Fruit fly (Drosophila melanogaster) whole organism, embryonic: Measurements from ENCODE around the gene CG17109.

ENCODE experiments used
- CG10366 ChIP-seq: fragments of 200-800 bp; sonication (Bioruptor generic); IDR thresholded peaks from 2 replicates; pipeline ENCODE4 v1.3.6; 2022; ENCODE audit warnings: missing biosample characterization, missing genetic modification characterization
- CG10979 ChIP-seq: fragments of 200-800 bp; sonication (Bioruptor generic); optimal IDR thresholded peaks from 2 replicates; lab custom pipeline; 2018; ENCODE audit warnings: missing biosample characterization, mild to moderate bottlenecking, missing genetic modification characterization, moderate library complexity
- CG11504 ChIP-seq: fragments of 200-800 bp; sonication (Bioruptor generic); optimal IDR thresholded peaks from 3 replicates; lab custom pipeline; 2019; ENCODE audit warnings: missing biosample characterization, mild to moderate bottlenecking, missing genetic modification characterization, moderate library complexity
- CG12659 ChIP-seq: fragments of 200-800 bp; sonication (Bioruptor generic); optimal IDR thresholded peaks from 3 replicates; lab custom pipeline; 2017; ENCODE audit warnings: mild to moderate bottlenecking, missing biosample characterization, missing genetic modification reagents, missing genetic modification characterization
- CG12769 ChIP-seq: fragments of 200-800 bp; sonication (Bioruptor generic); optimal IDR thresholded peaks from 2 replicates; lab custom pipeline; 2019; ENCODE audit warnings: missing biosample characterization, mild to moderate bottlenecking, missing genetic modification characterization, moderate library complexity
- CG14441 ChIP-seq: fragments of 200-800 bp; sonication (Bioruptor generic); IDR thresholded peaks from 2 replicates; pipeline ENCODE4 v1.3.6; 2022; ENCODE audit warnings: missing biosample characterization, missing genetic modification characterization
- CG18262 ChIP-seq: fragments of 200-800 bp; optimal IDR thresholded peaks from 3 replicates; lab custom pipeline; 2019; ENCODE audit warnings: missing biosample characterization, mild to moderate bottlenecking, missing genetic modification characterization, moderate library complexity
- CG18599 ChIP-seq: fragments of 200-800 bp; sonication (Bioruptor generic); optimal IDR thresholded peaks from 3 replicates; lab custom pipeline; 2017; ENCODE audit warnings: missing biosample characterization, missing genetic modification characterization, mild to moderate bottlenecking, moderate library complexity, missing genetic modification reagents
- CG2120 ChIP-seq: fragments of 200-800 bp; sonication (Bioruptor generic); optimal IDR thresholded peaks from 3 replicates; lab custom pipeline; 2016; ENCODE audit warnings: missing biosample characterization, missing genetic modification characterization
- CG30403 ChIP-seq: fragments of 200-800 bp; sonication (Bioruptor generic); optimal IDR thresholded peaks from 3 replicates; lab custom pipeline; 2016; ENCODE audit warnings: missing biosample characterization, missing genetic modification characterization
- CG31441 ChIP-seq: fragments of 200-800 bp; sonication (Bioruptor generic); IDR thresholded peaks from 2 replicates; pipeline ENCODE4 v1.3.6; 2022; ENCODE audit warnings: missing biosample characterization, missing genetic modification characterization
- CG32772 ChIP-seq: fragments of 200-800 bp; sonication (Bioruptor generic); IDR thresholded peaks from 2 replicates; pipeline ENCODE4 v1.3.6; 2022; ENCODE audit warnings: missing biosample characterization, missing genetic modification characterization
- CG34422 ChIP-seq: fragments of 200-800 bp; sonication (Bioruptor generic); IDR thresholded peaks from 3 replicates; pipeline ENCODE4 v1.3.6; 2022; ENCODE audit warnings: missing biosample characterization, missing genetic modification characterization
- CG3847 ChIP-seq: fragments of 200-800 bp; sonication (Bioruptor generic); IDR thresholded peaks from 2 replicates; pipeline ENCODE4 v1.3.6; 2022; ENCODE audit warnings: missing biosample characterization, missing genetic modification characterization
- CG6272 ChIP-seq: fragments of 200-800 bp; sonication (Bioruptor generic); IDR thresholded peaks from 2 replicates; pipeline ENCODE4 v1.3.6; 2022; ENCODE audit warnings: missing biosample characterization, missing genetic modification characterization
- CG6813 ChIP-seq: fragments of 200-800 bp; sonication (Bioruptor generic); optimal IDR thresholded peaks from 2 replicates; lab custom pipeline; 2017; ENCODE audit warnings: missing biosample characterization, missing genetic modification characterization, mild to moderate bottlenecking, moderate library complexity, missing genetic modification reagents
- CG8290 ChIP-seq, 3 experiments: fragments of 200-800 bp; sonication (Bioruptor generic); optimal IDR thresholded peaks; 2 replicates each; lab custom pipeline; 2016 to 2019; ENCODE audit warnings: missing biosample characterization in 3 of 3, missing genetic modification characterization in 3 of 3, mild to moderate bottlenecking in 2 of 3, moderate library complexity in 1 of 3
- CG9215 ChIP-seq: fragments of 200-800 bp; sonication (Bioruptor generic); IDR thresholded peaks from 2 replicates; pipeline ENCODE4 v1.3.6; 2022; ENCODE audit warnings: missing biosample characterization, missing genetic modification characterization
- CG9727 ChIP-seq: fragments of 200-800 bp; sonication (Bioruptor generic); optimal IDR thresholded peaks from 3 replicates; lab custom pipeline; 2017; ENCODE audit warnings: missing biosample characterization, mild to moderate bottlenecking, missing genetic modification characterization
- Dbx ChIP-seq: fragments of 200-800 bp; sonication (Bioruptor generic); IDR thresholded peaks from 3 replicates; pipeline ENCODE4 v1.3.6; 2022; ENCODE audit warnings: missing biosample characterization, missing genetic modification characterization
- E2f1 ChIP-seq: fragments of 200-800 bp; sonication (Bioruptor generic); IDR thresholded peaks from 2 replicates; pipeline ENCODE4 v1.3.6; 2022; ENCODE audit warnings: missing biosample characterization, missing genetic modification characterization
- E2f2 ChIP-seq: fragments of 200-800 bp; sonication (Bioruptor generic); IDR thresholded peaks from 2 replicates; pipeline ENCODE4 v1.3.6; 2022; ENCODE audit warnings: missing biosample characterization, missing genetic modification characterization
- Ets65A ChIP-seq: fragments of 200-800 bp; sonication (Bioruptor generic); peaks from one replicate; lab custom pipeline; 2016; ENCODE audit warnings: missing biosample characterization, missing genetic modification characterization
- GATAe ChIP-seq: fragments of 200-800 bp; sonication (Bioruptor generic); conservative IDR thresholded peaks from 2 replicates; pipeline ENCODE4 v1.3.6; 2022; ENCODE audit warnings: missing biosample characterization, missing genetic modification characterization
- Hey ChIP-seq: fragments of 200-800 bp; sonication (Bioruptor generic); optimal IDR thresholded peaks from 3 replicates; lab custom pipeline; 2018; ENCODE audit warnings: missing biosample characterization, mild to moderate bottlenecking, missing genetic modification characterization
- Hmr ChIP-seq: fragments of 200-800 bp; sonication (Bioruptor generic); optimal IDR thresholded peaks from 3 replicates; lab custom pipeline; 2017; ENCODE audit warnings: mild to moderate bottlenecking, missing biosample characterization, missing genetic modification reagents, missing genetic modification characterization
- Med ChIP-seq: fragments of 200-800 bp; sonication (Bioruptor generic); peaks from one replicate; lab custom pipeline; 2016; ENCODE audit warnings: missing biosample characterization, missing genetic modification characterization, mild to moderate bottlenecking, inconsistent platforms, moderate library complexity
- Meics ChIP-seq: fragments of 200-800 bp; sonication (Bioruptor generic); optimal IDR thresholded peaks from 2 replicates; lab custom pipeline; 2017; ENCODE audit warnings: missing biosample characterization, mild to moderate bottlenecking, missing genetic modification characterization
- Myb ChIP-seq: fragments of 200-800 bp; sonication (Bioruptor generic); optimal IDR thresholded peaks from 2 replicates; lab custom pipeline; 2016; ENCODE audit warnings: missing biosample characterization, missing genetic modification characterization
- Rfx ChIP-seq: fragments of 200-800 bp; sonication (Bioruptor generic); IDR thresholded peaks from 2 replicates; pipeline ENCODE4 v1.3.6; 2022; ENCODE audit warnings: missing biosample characterization, missing genetic modification characterization
- Tbp ChIP-seq: fragments of >200 bp; optimal IDR thresholded peaks from 2 replicates; lab custom pipeline; 2018; ENCODE audit warnings: missing biosample characterization, missing genetic modification characterization
- al ChIP-seq: fragments of 200-800 bp; sonication (Bioruptor generic); IDR thresholded peaks from 2 replicates; pipeline ENCODE4 v1.3.6; 2022; ENCODE audit warnings: missing biosample characterization, missing genetic modification characterization
- bab2 ChIP-seq: fragments of 200-800 bp; sonication (Bioruptor generic); optimal IDR thresholded peaks from 2 replicates; lab custom pipeline; 2016; ENCODE audit warnings: missing biosample characterization, missing genetic modification characterization
- chinmo ChIP-seq: fragments of 200-800 bp; sonication (Bioruptor generic); IDR thresholded peaks from 4 replicates; pipeline ENCODE4 v1.3.6; 2022; ENCODE audit warnings: missing biosample characterization, missing genetic modification characterization; ENCODE audit not compliant: partially characterized antibody
- crol ChIP-seq: fragments of 200-800 bp; sonication (Bioruptor generic); IDR thresholded peaks from 2 replicates; pipeline ENCODE4 v1.3.6; 2022; ENCODE audit warnings: missing biosample characterization, missing genetic modification characterization
- cwo ChIP-seq: fragments of 200-800 bp; sonication (Bioruptor generic); optimal IDR thresholded peaks from 3 replicates; lab custom pipeline; 2017; ENCODE audit warnings: missing biosample characterization, missing genetic modification characterization, mild to moderate bottlenecking, moderate library complexity, missing genetic modification reagents
- dpn ChIP-seq, 2 experiments: fragments of 200-800 bp; sonication (Bioruptor generic); optimal IDR thresholded peaks; 3 replicates each; lab custom pipeline; 2016; ENCODE audit warnings: missing biosample characterization in 2 of 2, missing genetic modification characterization in 2 of 2
- en ChIP-seq: fragments of 200-800 bp; sonication (Bioruptor generic); optimal IDR thresholded peaks from 2 replicates; lab custom pipeline; 2016; ENCODE audit warnings: missing biosample characterization, missing genetic modification characterization
- gem ChIP-seq: fragments of 200-800 bp; sonication (Bioruptor generic); optimal IDR thresholded peaks from 2 replicates; lab custom pipeline; 2019; ENCODE audit warnings: missing biosample characterization, mild to moderate bottlenecking, missing genetic modification characterization, moderate library complexity
- grn ChIP-seq: fragments of 200-800 bp; sonication (Bioruptor generic); optimal IDR thresholded peaks from 3 replicates; lab custom pipeline; 2017; ENCODE audit warnings: missing biosample characterization, missing genetic modification characterization
- ind ChIP-seq: fragments of 200-800 bp; sonication (Bioruptor generic); optimal IDR thresholded peaks from 3 replicates; lab custom pipeline; 2016; ENCODE audit warnings: missing biosample characterization, missing genetic modification characterization
- lab ChIP-seq: fragments of 200-800 bp; sonication (Bioruptor generic); optimal IDR thresholded peaks from 3 replicates; lab custom pipeline; 2017; ENCODE audit warnings: missing biosample characterization, missing genetic modification characterization, mild to moderate bottlenecking, moderate library complexity, missing genetic modification reagents
- mam ChIP-seq: fragments of 200-800 bp; sonication (Bioruptor generic); optimal IDR thresholded peaks from 3 replicates; lab custom pipeline; 2016; ENCODE audit warnings: missing biosample characterization, missing genetic modification characterization
- prd ChIP-seq, 3 experiments: fragments of >200 bp in 2 of 3; fragments of 200-800 bp in 1 of 3; sonication (Bioruptor generic) in 1 of 3; optimal IDR thresholded peaks in 2 of 3; IDR thresholded peaks in 1 of 3; 2 replicates in 2 of 3; 3 replicates in 1 of 3; pipeline versions ENCODE4 v1.3.6 to Lab custom; 2017 to 2022; ENCODE audit warnings: missing biosample characterization in 1 of 3, missing genetic modification characterization in 1 of 3
- ranshi ChIP-seq: fragments of 200-800 bp; sonication (Bioruptor generic); IDR thresholded peaks from 2 replicates; pipeline ENCODE4 v1.3.6; 2022; ENCODE audit warnings: missing biosample characterization, missing genetic modification characterization
- rib ChIP-seq: fragments of 200-800 bp; sonication (Bioruptor generic); IDR thresholded peaks from 2 replicates; pipeline ENCODE4 v1.3.6; 2022; ENCODE audit warnings: missing biosample characterization, missing genetic modification characterization
- row ChIP-seq: fragments of 200-800 bp; sonication (Bioruptor generic); IDR thresholded peaks from 3 replicates; pipeline ENCODE4 v1.3.6; 2022; ENCODE audit warnings: missing biosample characterization, missing genetic modification characterization
- tup ChIP-seq: fragments of 200-800 bp; sonication (Bioruptor generic); optimal IDR thresholded peaks from 2 replicates; lab custom pipeline; 2016; ENCODE audit warnings: missing biosample characterization, mild to moderate bottlenecking, missing genetic modification characterization, moderate library complexity
- vvl ChIP-seq: fragments of 200-800 bp; sonication (Bioruptor generic); IDR thresholded peaks from 2 replicates; pipeline ENCODE4 v1.3.6; 2022; ENCODE audit warnings: missing biosample characterization, missing genetic modification characterization

CG17109 gene

DNA sequence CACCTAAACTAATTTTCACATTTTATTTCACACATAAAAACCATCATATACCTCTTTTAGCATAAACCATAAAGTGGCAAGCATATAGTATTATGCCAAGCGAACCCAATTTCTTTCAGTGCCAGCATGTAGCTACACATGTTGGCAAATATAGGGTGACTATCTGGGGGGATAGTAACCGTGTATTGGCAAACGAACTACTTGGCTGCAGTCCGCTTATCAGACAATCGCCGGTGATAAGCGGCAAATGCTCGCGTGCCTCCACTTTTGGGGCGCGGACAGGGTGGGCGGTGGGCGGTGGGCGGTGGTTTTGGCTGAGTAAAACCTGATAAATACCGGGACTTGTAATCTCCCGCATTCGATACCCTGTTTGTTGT lies 44.1 kb downstream of the CG17109 start:
- TF ChIP-seq al (GFP tag; lab: Robert Waterston, UW) = 0 out of 2 replicates have a peak, but pooled peaks have one; percentile 3
- peak; percentile 21 for TF ChIP-seq CG9727 (GFP tag; lab: Kevin White, UChicago)
- TF ChIP-seq CG3847 (GFP tag; lab: Robert Waterston, UW) = 0 out of 2 replicates have a peak, but pooled peaks have one; percentile 17
- peak; percentile 59; the same call in 1 of the 2 replicates for TF ChIP-seq rib (GFP tag; lab: Robert Waterston, UW)
- TF ChIP-seq CG11504 (tag; lab: Kevin White, UChicago) = peak; percentile 54
- TF ChIP-seq ind = peak; percentile 6
- TF ChIP-seq Med (GFP tag; lab: Kevin White, UChicago) = peak; percentile 78
- peak; percentile 10 for TF ChIP-seq CG30403 (GFP tag; lab: Kevin White, UChicago)
- peak; percentile 56; the same call in 1 of the 4 replicates for TF ChIP-seq chinmo
- TF ChIP-seq en (GFP tag; lab: Kevin White, UChicago) = no peak
- peak; percentile 52 for TF ChIP-seq CG18599
- peak; percentile 76 for TF ChIP-seq crol (GFP tag; lab: Robert Waterston, UW)
- no peak for TF ChIP-seq CG18262 (tag; lab: Kevin White, UChicago)
- TF ChIP-seq E2f2 (GFP tag; lab: Robert Waterston, UW) = 0 out of 2 replicates have a peak, but pooled peaks have one; percentile 12
- TF ChIP-seq CG14441 = peak; percentile 58
- peak; percentile 50 for TF ChIP-seq CG2120 (GFP tag; lab: Kevin White, UChicago)
- TF ChIP-seq Ets65A (GFP tag; lab: Kevin White, UChicago) = peak; percentile 35
- no peak for TF ChIP-seq CG8290 (GFP tag; optimal IDR thresholded peaks at IDR 0.05; lab: Kevin White, UChicago)
- TF ChIP-seq CG8290 (tag; optimal IDR thresholded peaks at IDR 0.05; lab: Kevin White, UChicago) = peak in 1 of 2 experiments; percentile 31
- no peak for TF ChIP-seq dpn (GFP tag; optimal IDR thresholded peaks at IDR 0.05; lab: Kevin White, UChicago)
- TF ChIP-seq gem (tag; lab: Kevin White, UChicago) = peak; percentile 19
- peak; percentile 82 for TF ChIP-seq GATAe (GFP tag; lab: Robert Waterston, UW)
- TF ChIP-seq lab (GFP tag; lab: Kevin White, UChicago) = peak; percentile 25
- 0 out of 2 replicates have a peak, but pooled peaks have one; percentile 33 for TF ChIP-seq CG9215 (GFP tag; lab: Robert Waterston, UW)
- TF ChIP-seq CG34422 (GFP tag; lab: Robert Waterston, UW) = 0 out of 3 replicates have a peak, but pooled peaks have one; percentile 33
- TF ChIP-seq Hey = peak; percentile 79
- no peak for TF ChIP-seq Myb
- TF ChIP-seq CG31441 (GFP tag; lab: Robert Waterston, UW) = no peak
- TF ChIP-seq ranshi (GFP tag; lab: Robert Waterston, UW) = peak; percentile 37; the same call in 1 of the 2 replicates
- TF ChIP-seq cwo (GFP tag; lab: Kevin White, UChicago) = peak; percentile 84
- TF ChIP-seq CG12769 (tag; lab: Kevin White, UChicago) = peak; percentile 36
- no peak for TF ChIP-seq CG12659 (GFP tag; lab: Kevin White, UChicago)
- peak; percentile 2 for TF ChIP-seq mam (GFP tag; lab: Kevin White, UChicago)
- peak; percentile 38; the same call in 1 of the 2 replicates for TF ChIP-seq CG10366 (GFP tag; lab: Robert Waterston, UW)
- peak; percentile 53 for TF ChIP-seq grn (GFP tag; lab: Kevin White, UChicago)
- TF ChIP-seq Hmr (GFP tag; lab: Kevin White, UChicago) = peak; percentile 12
- 0 out of 3 replicates have a peak, but pooled peaks have one; percentile 23 for TF ChIP-seq Dbx (GFP tag; lab: Robert Waterston, UW)
- no peak for TF ChIP-seq CG10979
- 0 out of 2 replicates have a peak, but pooled peaks have one; percentile 38 for TF ChIP-seq vvl (GFP tag; lab: Robert Waterston, UW)
- TF ChIP-seq CG6272 (GFP tag; lab: Robert Waterston, UW) = no peak
- no peak for TF ChIP-seq prd (optimal IDR thresholded peaks at IDR 0.05; lab: Kevin White, UChicago)
- 0 out of 3 replicates have a peak, but pooled peaks have one; percentile 19 for TF ChIP-seq prd (GFP tag; IDR thresholded peaks at IDR 0.05; lab: Robert Waterston, UW)
- TF ChIP-seq Rfx (GFP tag; lab: Robert Waterston, UW) = peak; percentile 7; the same call in 1 of the 2 replicates
- peak; percentile 26 for TF ChIP-seq Meics (GFP tag; lab: Kevin White, UChicago)
- no peak for TF ChIP-seq bab2 (GFP tag; lab: Kevin White, UChicago)
- peak; percentile 20 for TF ChIP-seq CG6813
- TF ChIP-seq row (GFP tag; lab: Robert Waterston, UW) = peak; percentile 50; the same call in 2 of the 3 replicates
- TF ChIP-seq tup (GFP tag; lab: Kevin White, UChicago) = no peak
- 0 out of 2 replicates have a peak, but pooled peaks have one; percentile 16 for TF ChIP-seq E2f1 (GFP tag; lab: Robert Waterston, UW)
- 0 out of 2 replicates have a peak, but pooled peaks have one; percentile 10 for TF ChIP-seq CG32772
- TF ChIP-seq Tbp = no peak
